Worm (Caenorhabditis elegans) whole organism, early embryonic: ENCODE measurements around the gene kin-26.

Experiments used
- F13C5.2 ChIP-seq: sonication (generic microtip); optimal IDR thresholded peaks from 2 replicates; lab custom pipeline; 2017; ENCODE audit warnings: mild to moderate bottlenecking, missing genetic modification characterization, inconsistent platforms, missing compliant biosample characterization
- ama-1 ChIP-seq: fragments of 150-350 bp; optimal IDR thresholded peaks from 2 replicates; lab custom pipeline; 2014
- flt-1 ChIP-seq: fragments of 200-800 bp; sonication (Bioruptor generic); IDR thresholded peaks from 2 replicates; pipeline ENCODE4 v1.3.6; 2022; ENCODE audit warnings: missing genetic modification characterization, missing compliant biosample characterization
- hmbx-1 ChIP-seq: sonication (generic microtip); optimal IDR thresholded peaks from 2 replicates; lab custom pipeline; 2016; ENCODE audit warnings: mild to moderate bottlenecking, missing genetic modification characterization, missing compliant biosample characterization

- TF ChIP-seq hmbx-1 (tag; lab: Kevin White, UChicago) = no peak
- no peak for TF ChIP-seq ama-1
- no peak for TF ChIP-seq flt-1 (GFP tag; lab: Robert Waterston, UW)
- no peak for TF ChIP-seq F13C5.2 (tag; lab: Kevin White, UChicago)
Observed at ce11 chrIV:7916907-7917306, 39.2 kb upstream of the kin-26 start.
